Worm (Caenorhabditis elegans) whole organism, L2 larva: ENCODE data around the gene srz-62.

Source experiments
- F13H6.1 ChIP-seq: sonication (generic microtip); optimal IDR thresholded peaks from 2 replicates; lab custom pipeline; 2016; ENCODE audit warnings: missing genetic modification characterization, missing compliant biosample characterization
- alr-1 ChIP-seq: fragments of 150-350 bp; optimal IDR thresholded peaks from 2 replicates; lab custom pipeline; 2014; ENCODE audit warnings: missing biosample characterization, missing genetic modification characterization
- aly-2 ChIP-seq: fragments of 150-350 bp; optimal IDR thresholded peaks from 2 replicates; lab custom pipeline; 2014; ENCODE audit warnings: missing biosample characterization, missing genetic modification characterization
- ceh-16 ChIP-seq: fragments of 150-350 bp; optimal IDR thresholded peaks from 2 replicates; lab custom pipeline; 2014; ENCODE audit warnings: missing biosample characterization, missing genetic modification characterization
- lin-11 ChIP-seq: fragments of 150-350 bp; sonication (generic microtip); optimal IDR thresholded peaks from 2 replicates; lab custom pipeline; 2014; ENCODE audit warnings: missing biosample characterization, missing genetic modification characterization, inconsistent platforms, mixed read lengths
- nhr-11 ChIP-seq: fragments of 150-350 bp; optimal IDR thresholded peaks from 2 replicates; lab custom pipeline; 2014; ENCODE audit warnings: missing biosample characterization, missing genetic modification characterization
- nhr-77 ChIP-seq: fragments of 150-350 bp; optimal IDR thresholded peaks from 2 replicates; lab custom pipeline; 2014; ENCODE audit warnings: missing biosample characterization, missing genetic modification characterization
- skn-1 ChIP-seq: sonication (generic microtip); optimal IDR thresholded peaks from 2 replicates; lab custom pipeline; 2017; ENCODE audit warnings: missing biosample characterization, missing genetic modification characterization
- unc-62 ChIP-seq: fragments of 150-350 bp; optimal IDR thresholded peaks from 2 replicates; lab custom pipeline; 2014; ENCODE audit warnings: missing biosample characterization, missing genetic modification reagents, missing genetic modification characterization
- zag-1 ChIP-seq: fragments of 150-350 bp; optimal IDR thresholded peaks from 2 replicates; lab custom pipeline; 2014; ENCODE audit warnings: missing biosample characterization, missing genetic modification characterization

DNA sequence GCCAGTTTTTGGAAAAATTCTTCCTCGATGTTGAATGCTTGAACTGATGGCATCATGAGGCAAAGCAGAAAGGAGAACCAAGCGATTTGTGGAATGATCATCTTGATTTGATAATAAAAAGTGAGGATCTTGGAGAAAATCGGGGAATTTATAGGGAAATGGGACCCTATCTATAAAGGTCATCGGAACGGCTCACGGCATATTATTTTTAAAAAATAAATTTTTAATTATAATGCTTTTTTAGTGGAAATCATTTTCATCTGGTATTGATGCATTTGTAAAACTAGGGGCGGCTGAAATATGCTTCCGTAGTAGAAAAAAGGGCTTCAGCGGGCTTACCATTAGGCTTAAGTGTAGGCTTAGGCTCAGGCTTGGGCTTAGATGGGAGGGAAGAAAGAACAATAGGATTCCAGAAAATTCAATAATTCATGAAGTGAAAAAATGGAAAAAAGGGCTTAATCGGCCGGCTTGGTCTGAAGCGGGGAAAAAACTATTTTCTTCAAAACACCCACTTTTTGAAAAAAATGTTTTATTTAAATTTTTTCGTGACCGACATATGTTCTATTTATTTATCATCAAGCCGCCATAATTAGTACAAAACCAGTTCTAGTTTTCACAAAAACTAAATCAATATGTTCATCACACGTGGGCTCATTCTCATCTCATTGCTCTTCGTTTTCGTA is 7.3 kb downstream of the srz-62 start, which contains the start of the genes F56D6.22 and F56D6.12:
- TF ChIP-seq nhr-11 (no peak), lin-11 (tag; lab: Kevin White, UChicago) (no peak), nhr-77 (tag; lab: Kevin White, UChicago) (no peak), ceh-16 (no peak), unc-62 (GFP tag; lab: Kevin White, UChicago) (no peak), alr-1 (tag; lab: Kevin White, UChicago) (no peak), zag-1 (tag; lab: Kevin White, UChicago) (no peak), skn-1 (tag; lab: Kevin White, UChicago) (no peak), F13H6.1 (tag; lab: Kevin White, UChicago) (no peak), aly-2 (tag; lab: Kevin White, UChicago) (no peak)
